Fruit fly (Drosophila melanogaster): ENCODE data around the gene CG1368.
A peak's percentile ranks its signal among the peaks of the same experiment; 100 is the strongest.

CG1368 gene

DNA sequence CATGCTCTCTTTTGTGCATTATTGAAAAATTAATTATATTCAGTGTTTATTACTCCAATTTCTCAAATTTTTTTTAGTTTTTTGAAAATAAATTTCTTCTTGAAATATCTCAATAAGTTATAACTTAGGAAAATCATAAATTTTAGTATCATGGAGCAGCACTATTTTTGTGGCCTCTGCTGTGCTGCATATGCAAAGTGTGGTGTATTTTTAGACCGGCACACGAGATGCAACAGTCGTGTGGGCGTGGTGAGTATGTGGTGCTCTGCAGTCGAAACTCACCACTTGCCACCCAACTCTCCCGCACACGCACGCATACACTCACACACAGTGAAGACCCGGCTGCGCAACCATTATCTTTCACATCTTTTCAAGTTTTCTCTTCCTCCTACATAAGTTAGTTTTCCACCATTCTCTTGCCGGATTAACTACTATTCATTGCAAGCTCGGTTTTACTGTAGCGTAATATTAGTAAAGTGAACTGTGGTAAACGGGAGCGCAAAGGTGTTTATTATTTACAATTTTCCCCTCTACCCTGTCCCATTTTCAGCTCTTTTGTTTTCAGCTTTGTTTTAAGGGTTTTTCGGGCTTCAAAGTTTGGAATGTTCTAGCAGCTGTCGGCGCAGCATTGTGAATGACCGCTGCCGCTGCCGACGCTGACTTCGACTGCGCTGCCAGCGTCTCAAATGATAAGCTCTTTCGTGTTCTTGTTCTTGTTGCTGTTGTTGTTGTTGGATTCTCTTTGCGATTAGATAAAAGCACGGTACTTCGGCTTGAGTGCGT, 34.1 kb downstream of the CG1368 start (continued):
- TF ChIP-seq D19B (GFP tag; optimal IDR thresholded peaks at IDR 0.05) (no peak), CG13624 (GFP tag; optimal IDR thresholded peaks at IDR 0.05) (peak; percentile 6), CG2712 (tag; optimal IDR thresholded peaks at IDR 0.05) (peak; percentile 71), HLH54F (GFP tag; optimal IDR thresholded peaks at IDR 0.05) (no peak), CG3995 (GFP tag; optimal IDR thresholded peaks at IDR 0.05) (no peak), org-1 (GFP tag; optimal IDR thresholded peaks at IDR 0.05) (peak; percentile 27), MBD-R2 (GFP tag; IDR thresholded peaks at IDR 0.05) (0 out of 2 replicates have a peak, but pooled peaks have one; percentile 22), insv (GFP tag; optimal IDR thresholded peaks at IDR 0.05) (no peak), CG12769 (tag; optimal IDR thresholded peaks at IDR 0.05) (peak; percentile 0), CG2202 (tag; optimal IDR thresholded peaks at IDR 0.05) (peak; percentile 39), pb (GFP tag; optimal IDR thresholded peaks at IDR 0.05) (no peak), da (GFP tag; optimal IDR thresholded peaks at IDR 0.05) (no peak), CG10267 (tag; optimal IDR thresholded peaks at IDR 0.05) (peak; percentile 70), Hand (GFP tag; optimal IDR thresholded peaks at IDR 0.05) (no peak), CG11723 (GFP tag; optimal IDR thresholded peaks at IDR 0.05) (peak; percentile 42), Blimp-1 (GFP tag; optimal IDR thresholded peaks at IDR 0.05) (peak; percentile 77), B-H1 (GFP tag; IDR thresholded peaks at IDR 0.05) (peak; percentile 34; the same call in 1 of the 3 replicates), CG6654 (GFP tag; optimal IDR thresholded peaks at IDR 0.05) (no peak), CG13287 (GFP tag; IDR thresholded peaks at IDR 0.05; ENCODE audit: partially characterized antibody) (no peak; the same call in 1 of the 2 replicates), luna (GFP tag; optimal IDR thresholded peaks at IDR 0.05) (no peak), Ets65A (GFP tag) (peak; percentile 70), CG4328 (GFP tag; optimal IDR thresholded peaks at IDR 0.05) (peak; percentile 50), CG11695 (GFP tag; IDR thresholded peaks at IDR 0.05) (peak; percentile 69; the same call in 2 of the 3 replicates)

DNA sequence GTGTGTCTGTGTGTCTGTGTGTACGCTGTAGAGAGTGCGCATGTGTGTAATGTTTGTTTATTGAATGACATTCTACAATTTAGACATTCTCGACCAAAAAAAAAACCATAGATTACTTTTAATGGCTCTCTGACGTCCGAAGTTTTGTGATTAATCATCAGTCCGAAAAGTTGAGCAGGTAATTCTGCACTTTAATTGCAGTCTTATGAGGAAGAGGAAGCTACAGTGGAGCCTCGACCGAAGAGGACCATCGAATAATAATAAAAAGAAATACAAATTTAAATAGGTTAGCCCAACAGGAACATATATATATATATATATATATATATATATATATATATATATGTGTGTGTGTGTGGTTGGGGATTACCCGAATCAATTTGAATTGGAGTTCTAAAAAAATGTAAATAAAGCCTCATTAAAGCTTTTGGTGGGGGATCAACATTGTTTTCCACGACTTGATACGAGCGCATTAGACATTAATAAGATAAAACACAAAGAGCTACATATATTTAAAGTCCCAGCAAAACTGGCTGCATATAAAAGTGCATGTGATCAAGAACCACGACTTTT, 34.7 kb downstream of the CG1368 start:
- TF ChIP-seq CG3281 (GFP tag; optimal IDR thresholded peaks at IDR 0.05) (peak; percentile 6), schlank (tag; optimal IDR thresholded peaks at IDR 0.05) (no peak), sqz (GFP tag; optimal IDR thresholded peaks at IDR 0.05) (peak; percentile 68), sd (tag; optimal IDR thresholded peaks at IDR 0.05) (peak; percentile 69), Hmr (GFP tag; optimal IDR thresholded peaks at IDR 0.05) (no peak), Bteb2 (GFP tag; optimal IDR thresholded peaks at IDR 0.05) (no peak), Ssrp (tag; optimal IDR thresholded peaks at IDR 0.05) (peak; percentile 21), gem (tag; optimal IDR thresholded peaks at IDR 0.05) (peak; percentile 6), grau (tag; optimal IDR thresholded peaks at IDR 0.05) (peak; percentile 46), eve (GFP tag; optimal IDR thresholded peaks at IDR 0.05) (peak in 1 of 2 experiments; percentile 34), TFAM (GFP tag; optimal IDR thresholded peaks at IDR 0.05) (no peak), sens (GFP tag) (peak; percentile 78), unpg (GFP tag; optimal IDR thresholded peaks at IDR 0.05) (no peak), CG8281 (tag; optimal IDR thresholded peaks at IDR 0.05) (peak; percentile 0), exex (tag; optimal IDR thresholded peaks at IDR 0.05) (peak; percentile 16), Med (GFP tag) (peak; percentile 69)

Measured in whole organism, embryonic.